Worm (Caenorhabditis elegans) whole organism, L2 larva: Measurements from ENCODE around the gene K08B5.1.

Experiments used
- Y55F3AM.14 ChIP-seq: fragments of 200-800 bp; sonication (Bioruptor generic); optimal IDR thresholded peaks from 2 replicates; lab custom pipeline; 2018; ENCODE audit warnings: mild to moderate bottlenecking, missing genetic modification characterization, missing compliant biosample characterization
- ama-1 ChIP-seq: fragments of 150-350 bp; optimal IDR thresholded peaks from 2 replicates; lab custom pipeline; 2018; ENCODE audit warnings: inconsistent platforms
- blmp-1 ChIP-seq: sonication (generic microtip); optimal IDR thresholded peaks from 2 replicates; lab custom pipeline; 2017; ENCODE audit warnings: missing genetic modification characterization, mild to moderate bottlenecking, missing compliant biosample characterization, antibody characterized with exemption, moderate library complexity; ENCODE audit not compliant: insufficient read depth
- ceh-82 ChIP-seq: fragments of 150-350 bp; optimal IDR thresholded peaks from 2 replicates; lab custom pipeline; 2014; ENCODE audit warnings: missing biosample characterization, missing genetic modification characterization
- gmeb-1 ChIP-seq: fragments of 150-350 bp; optimal IDR thresholded peaks from 2 replicates; lab custom pipeline; 2014; ENCODE audit warnings: missing biosample characterization, missing genetic modification characterization
- lsy-2 ChIP-seq, 2 experiments: fragments of 150-350 bp in 1 of 2; sonication (generic microtip) in 1 of 2; optimal IDR thresholded peaks; 2 replicates each; lab custom pipeline; 2014 to 2017; ENCODE audit warnings: missing biosample characterization in 2 of 2, missing genetic modification characterization in 2 of 2
- nhr-237 ChIP-seq: fragments of 150-350 bp; optimal IDR thresholded peaks from 2 replicates; lab custom pipeline; 2014; ENCODE audit warnings: missing biosample characterization, missing genetic modification characterization
- nhr-25 ChIP-seq: fragments of 150-350 bp; sonication (generic microtip); optimal IDR thresholded peaks from 3 replicates; lab custom pipeline; 2014; ENCODE audit warnings: missing biosample characterization, missing genetic modification characterization
- snpc-4 ChIP-seq: fragments of 150-350 bp; optimal IDR thresholded peaks from 2 replicates; lab custom pipeline; 2014; ENCODE audit warnings: missing biosample characterization, missing genetic modification characterization
- unc-39 ChIP-seq: fragments of 150-350 bp; optimal IDR thresholded peaks from 2 replicates; lab custom pipeline; 2014; ENCODE audit warnings: missing biosample characterization, missing genetic modification characterization
- unc-62 ChIP-seq: fragments of 150-350 bp; optimal IDR thresholded peaks from 2 replicates; lab custom pipeline; 2014; ENCODE audit warnings: missing biosample characterization, missing genetic modification reagents, missing genetic modification characterization

DNA sequence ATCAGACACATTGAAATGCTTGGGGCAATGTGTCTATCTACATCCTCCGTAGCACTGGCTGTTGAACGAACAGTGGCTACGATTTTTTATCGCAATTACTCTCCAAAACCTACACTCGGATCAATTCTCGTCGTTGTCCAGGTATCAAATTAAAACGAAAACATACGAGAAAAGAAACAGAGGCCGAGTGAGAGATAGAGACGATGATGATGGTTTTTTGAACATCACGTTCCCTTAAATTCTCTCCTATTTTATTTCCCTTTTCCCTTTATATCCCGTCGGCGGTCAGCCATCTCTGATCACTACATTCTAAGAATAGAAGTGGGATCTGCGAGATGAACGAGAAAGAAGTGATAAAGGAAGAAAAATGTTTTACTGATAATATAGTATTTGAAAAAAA, 1.2 kb downstream of the K08B5.1 start:
- TF ChIP-seq blmp-1 (peak; percentile 32), Y55F3AM.14 (GFP tag; lab: Kevin White, UChicago) (no peak), unc-62 (GFP tag; lab: Kevin White, UChicago) (no peak), lsy-2 (tag; optimal IDR thresholded peaks at IDR 0.05; lab: Kevin White, UChicago) (no peak), nhr-237 (tag; lab: Kevin White, UChicago) (no peak), gmeb-1 (tag; lab: Kevin White, UChicago) (no peak), ama-1 (lab: Kevin White, UChicago) (no peak), snpc-4 (tag; lab: Kevin White, UChicago) (no peak), unc-39 (no peak), ceh-82 (tag; lab: Kevin White, UChicago) (no peak), nhr-25 (tag; lab: Kevin White, UChicago) (no peak)
